Worm (Caenorhabditis elegans): ENCODE measurements around the gene phat-5.

ce11 chrV:4114627-4115026, 7.7 kb downstream of the phat-5 start, which contains the start of gene srw-133:
- TF ChIP-seq ref-1 (GFP tag; conservative IDR thresholded peaks at IDR 0.05) = no peak
- no peak for TF ChIP-seq flt-1 (GFP tag; IDR thresholded peaks at IDR 0.05)
- no peak for TF ChIP-seq tab-1 (GFP tag; IDR thresholded peaks at IDR 0.05)
- TF ChIP-seq ztf-29 (GFP tag; IDR thresholded peaks at IDR 0.05) = no peak
- no peak for TF ChIP-seq med-1 (GFP tag; optimal IDR thresholded peaks at IDR 0.05; ENCODE audit: insufficient read depth)
